Worm (Caenorhabditis elegans) whole organism, early embryonic: ENCODE data around the gene ugt-66.

ENCODE experiments used
- B0310.2 ChIP-seq: sonication (generic microtip); optimal IDR thresholded peaks from 2 replicates; lab custom pipeline; 2016; ENCODE audit warnings: mild to moderate bottlenecking, missing genetic modification characterization, missing compliant biosample characterization
- ama-1 ChIP-seq: fragments of 150-350 bp; optimal IDR thresholded peaks from 2 replicates; lab custom pipeline; 2014
- ceh-13 ChIP-seq: fragments of 200-800 bp; sonication (Bioruptor generic); optimal IDR thresholded peaks from 2 replicates; lab custom pipeline; 2018; ENCODE audit warnings: mild to moderate bottlenecking, missing genetic modification characterization, missing compliant biosample characterization
- ceh-36 ChIP-seq: sonication (generic microtip); optimal IDR thresholded peaks from 2 replicates; lab custom pipeline; 2016; ENCODE audit warnings: missing genetic modification characterization, inconsistent platforms, missing compliant biosample characterization
- ets-7 ChIP-seq: sonication (generic microtip); optimal IDR thresholded peaks from 2 replicates; lab custom pipeline; 2016; ENCODE audit warnings: missing genotype, missing genetic modification characterization, missing compliant biosample characterization
- flt-1 ChIP-seq: fragments of 200-800 bp; sonication (Bioruptor generic); IDR thresholded peaks from 2 replicates; pipeline ENCODE4 v1.3.6; 2022; ENCODE audit warnings: missing genetic modification characterization, missing compliant biosample characterization
- hmbx-1 ChIP-seq: sonication (generic microtip); optimal IDR thresholded peaks from 2 replicates; lab custom pipeline; 2016; ENCODE audit warnings: mild to moderate bottlenecking, missing genetic modification characterization, missing compliant biosample characterization
- hmg-4 ChIP-seq: fragments of 200-800 bp; sonication (Bioruptor generic); optimal IDR thresholded peaks from 2 replicates; lab custom pipeline; 2018; ENCODE audit warnings: mild to moderate bottlenecking, missing genetic modification characterization, missing compliant biosample characterization
- hnd-1 ChIP-seq: sonication (generic microtip); optimal IDR thresholded peaks from 2 replicates; lab custom pipeline; 2016; ENCODE audit warnings: missing genetic modification characterization, missing compliant biosample characterization
- pes-1 ChIP-seq: fragments of 200-800 bp; sonication (Bioruptor generic); IDR thresholded peaks from 2 replicates; pipeline ENCODE4 v1.3.6; 2022; ENCODE audit warnings: missing genetic modification reagents, missing genetic modification characterization, missing compliant biosample characterization
- scrt-1 ChIP-seq: fragments of 200-800 bp; sonication (Bioruptor generic); IDR thresholded peaks from 2 replicates; pipeline ENCODE4 v1.3.6; 2022; ENCODE audit warnings: missing genetic modification characterization, missing compliant biosample characterization
- sea-1 ChIP-seq: fragments of 200-800 bp; sonication (Bioruptor generic); conservative IDR thresholded peaks from 2 replicates; pipeline ENCODE4 v1.3.6; 2022; ENCODE audit warnings: missing genetic modification characterization, missing compliant biosample characterization
- tbx-37 ChIP-seq: fragments of 200-800 bp; sonication (Bioruptor generic); conservative IDR thresholded peaks from 2 replicates; pipeline ENCODE4 v1.3.6; 2022; ENCODE audit warnings: missing genetic modification reagents, missing genetic modification characterization, missing compliant biosample characterization

- no peak for TF ChIP-seq hmg-4 (GFP tag; lab: Kevin White, UChicago)
- no peak for TF ChIP-seq ama-1 (lab: Kevin White, UChicago)
- no peak for TF ChIP-seq pes-1
- TF ChIP-seq B0310.2 (tag; lab: Kevin White, UChicago), result no peak
- no peak for TF ChIP-seq hnd-1 (tag; lab: Kevin White, UChicago)
- no peak for TF ChIP-seq ceh-36
- no peak for TF ChIP-seq flt-1 (GFP tag; lab: Robert Waterston, UW)
- TF ChIP-seq sea-1 (GFP tag; lab: Robert Waterston, UW), result no peak
- TF ChIP-seq ets-7 (tag; lab: Kevin White, UChicago), result no peak
- no peak for TF ChIP-seq ceh-13 (GFP tag; lab: Kevin White, UChicago)
- TF ChIP-seq tbx-37 (GFP tag; lab: Robert Waterston, UW), result no peak
- no peak for TF ChIP-seq scrt-1 (GFP tag; lab: Robert Waterston, UW)
- no peak for TF ChIP-seq hmbx-1 (tag; lab: Kevin White, UChicago)
These were observed 46.1 kb upstream of the ugt-66 start, which contains the start of gene T12A2.3 for ce11 chrIII:6240528-6240927.
